Fruit fly (Drosophila melanogaster) whole organism, adult: Measurements from ENCODE around the gene ClpX.

Source experiments
- CG11617 ChIP-seq: fragments of 200-800 bp; sonication (Bioruptor generic); optimal IDR thresholded peaks from 2 replicates; lab custom pipeline; 2017; ENCODE audit warnings: mild to moderate bottlenecking, missing biosample characterization, missing genetic modification reagents, missing genetic modification characterization
- CG12768 ChIP-seq: fragments of 200-800 bp; sonication (Bioruptor generic); optimal IDR thresholded peaks from 2 replicates; lab custom pipeline; 2017; ENCODE audit warnings: missing biosample characterization, missing genetic modification characterization, mild to moderate bottlenecking, moderate library complexity, missing genetic modification reagents
- CG14711 ChIP-seq: fragments of 200-800 bp; sonication (Bioruptor generic); optimal IDR thresholded peaks from 2 replicates; lab custom pipeline; 2018; ENCODE audit warnings: missing biosample characterization, mild to moderate bottlenecking, missing genetic modification characterization, moderate library complexity
- CG1620 ChIP-seq: fragments of 200-800 bp; sonication (Bioruptor generic); optimal IDR thresholded peaks from 2 replicates; lab custom pipeline; 2016; ENCODE audit warnings: missing biosample characterization, missing genetic modification characterization
- CG33017 ChIP-seq: fragments of 200-800 bp; sonication (Bioruptor generic); optimal IDR thresholded peaks from 2 replicates; lab custom pipeline; 2018; ENCODE audit warnings: missing biosample characterization, mild to moderate bottlenecking, missing genetic modification characterization, moderate library complexity
- CG5204 ChIP-seq: fragments of 200-800 bp; sonication (Bioruptor generic); optimal IDR thresholded peaks from 2 replicates; lab custom pipeline; 2016; ENCODE audit warnings: missing biosample characterization, missing genetic modification characterization
- CG7045 ChIP-seq: fragments of 200-800 bp; sonication (Bioruptor generic); optimal IDR thresholded peaks from 2 replicates; lab custom pipeline; 2017; ENCODE audit warnings: missing biosample characterization, mild to moderate bottlenecking, missing genetic modification characterization
- CG7101 ChIP-seq: fragments of 200-800 bp; sonication (Bioruptor generic); optimal IDR thresholded peaks from 2 replicates; lab custom pipeline; 2018; ENCODE audit warnings: missing biosample characterization, mild to moderate bottlenecking, missing genetic modification characterization, moderate library complexity
- Clk ChIP-seq: fragments of 200-800 bp; sonication (Bioruptor generic); optimal IDR thresholded peaks from 2 replicates; lab custom pipeline; 2017; ENCODE audit warnings: missing biosample characterization, missing genetic modification characterization
- Crg-1 ChIP-seq: fragments of 200-800 bp; sonication (Bioruptor generic); optimal IDR thresholded peaks from 2 replicates; lab custom pipeline; 2016; ENCODE audit warnings: missing biosample characterization, missing genetic modification characterization
- Hr96 ChIP-seq: fragments of 200-800 bp; sonication (Bioruptor generic); optimal IDR thresholded peaks from 2 replicates; lab custom pipeline; 2016; ENCODE audit warnings: missing biosample characterization, missing genetic modification characterization
- Mnt ChIP-seq: fragments of 200-800 bp; sonication (Bioruptor generic); optimal IDR thresholded peaks from 2 replicates; lab custom pipeline; 2016; ENCODE audit warnings: missing biosample characterization, mild to moderate bottlenecking, missing genetic modification characterization
- bab1 ChIP-seq: fragments of 200-800 bp; sonication (Bioruptor generic); optimal IDR thresholded peaks from 3 replicates; lab custom pipeline; 2019; ENCODE audit warnings: missing biosample characterization, mild to moderate bottlenecking, missing genetic modification characterization, moderate library complexity
- cic ChIP-seq: fragments of 200-800 bp; sonication (Bioruptor generic); optimal IDR thresholded peaks from 2 replicates; lab custom pipeline; 2017; ENCODE audit warnings: missing biosample characterization, mild to moderate bottlenecking, missing genetic modification characterization, moderate library complexity
- cnc ChIP-seq, 2 experiments: fragments of >200 bp; optimal IDR thresholded peaks; 2 replicates each; lab custom pipeline; 2017
- kay ChIP-seq: fragments of 200-800 bp; sonication (Bioruptor generic); peaks from one replicate; lab custom pipeline; 2016; ENCODE audit warnings: missing biosample characterization, missing genetic modification characterization, borderline replicate concordance
- ovo ChIP-seq: fragments of 200-800 bp; sonication (Bioruptor generic); optimal IDR thresholded peaks from 2 replicates; lab custom pipeline; 2016; ENCODE audit warnings: missing biosample characterization, missing genetic modification characterization
- pad ChIP-seq: fragments of 200-800 bp; sonication (Bioruptor generic); optimal IDR thresholded peaks from 3 replicates; lab custom pipeline; 2017; ENCODE audit warnings: missing biosample characterization, missing genetic modification characterization, mild to moderate bottlenecking, moderate library complexity, missing genetic modification reagents
- tj ChIP-seq: fragments of 200-800 bp; sonication (Bioruptor generic); optimal IDR thresholded peaks from 3 replicates; lab custom pipeline; 2017; ENCODE audit warnings: missing biosample characterization, mild to moderate bottlenecking, missing genetic modification characterization, moderate library complexity
- toe ChIP-seq: fragments of 200-800 bp; sonication (Bioruptor generic); optimal IDR thresholded peaks from 2 replicates; lab custom pipeline; 2016; ENCODE audit warnings: missing biosample characterization, missing genetic modification characterization

Gene ClpX

dm6 chr3R:19888156-19888784 is 15.2 kb downstream of the ClpX start, which contains the start of gene ninaE:
Gene ninaE (minus strand): TSS chr3R:19888206.
- TF ChIP-seq Clk (no peak), CG7101 (tag; lab: Kevin White, UChicago) (no peak), CG11617 (GFP tag; lab: Kevin White, UChicago) (no peak), CG14711 (tag; lab: Kevin White, UChicago) (no peak), kay (no peak), Hr96 (GFP tag; lab: Kevin White, UChicago) (no peak), CG1620 (no peak), Crg-1 (no peak), Mnt (no peak), toe (GFP tag; lab: Kevin White, UChicago) (no peak), CG12768 (GFP tag; lab: Kevin White, UChicago) (no peak), CG5204 (GFP tag; lab: Kevin White, UChicago) (no peak), ovo (GFP tag; lab: Kevin White, UChicago) (no peak)

dm6 chr3R:19880431-19880939 is 23.0 kb downstream of the ClpX start:
- TF ChIP-seq CG5204 (GFP tag; lab: Kevin White, UChicago): no peak
- peak; percentile 59 for TF ChIP-seq CG33017 (tag; lab: Kevin White, UChicago)
- peak; percentile 62 for TF ChIP-seq CG11617 (GFP tag; lab: Kevin White, UChicago)
- TF ChIP-seq pad (GFP tag; lab: Kevin White, UChicago): peak; percentile 52
- no peak for TF ChIP-seq toe (GFP tag; lab: Kevin White, UChicago)
- TF ChIP-seq CG7101 (tag; lab: Kevin White, UChicago): peak; percentile 66
- peak; percentile 37 for TF ChIP-seq Hr96 (GFP tag; lab: Kevin White, UChicago)
- TF ChIP-seq CG1620: peak; percentile 18
- TF ChIP-seq Crg-1: peak; percentile 26
- TF ChIP-seq ovo (GFP tag; lab: Kevin White, UChicago): no peak
- no peak for TF ChIP-seq cic (GFP tag; lab: Kevin White, UChicago)
- TF ChIP-seq cnc (optimal IDR thresholded peaks at IDR 0.05; lab: Kevin White, UChicago): no peak
- peak; percentile 61 for TF ChIP-seq Mnt
- no peak for TF ChIP-seq CG7045 (GFP tag; lab: Kevin White, UChicago)
- TF ChIP-seq CG12768 (GFP tag; lab: Kevin White, UChicago): peak; percentile 52
- TF ChIP-seq tj (GFP tag; lab: Kevin White, UChicago): peak; percentile 11
- TF ChIP-seq CG14711 (tag; lab: Kevin White, UChicago): peak; percentile 35
- peak; percentile 74 for TF ChIP-seq bab1
- TF ChIP-seq kay: no peak
- no peak for TF ChIP-seq Clk

dm6 chr3R:19879470-19880052 is 23.9 kb downstream of the ClpX start, which contains the start of gene Ask1:
Gene Ask1 (plus strand): TSS chr3R:19879719.
- TF ChIP-seq bab1 (peak; percentile 39), Hr96 (GFP tag; lab: Kevin White, UChicago) (no peak)

dm6 chr3R:19877427-19878076 is 25.9 kb downstream of the ClpX start, which contains the start of the genes CG17186 and Arc42:
Gene CG17186 (minus strand): TSS chr3R:19877514.
Gene Arc42 (plus strand): TSS chr3R:19877737.
- TF ChIP-seq kay (no peak), CG1620 (peak; percentile 29), CG14711 (tag; lab: Kevin White, UChicago) (peak; percentile 33), Mnt (peak; percentile 63), CG33017 (tag; lab: Kevin White, UChicago) (no peak), bab1 (peak; percentile 62), CG5204 (GFP tag; lab: Kevin White, UChicago) (no peak), pad (GFP tag; lab: Kevin White, UChicago) (peak; percentile 6), Crg-1 (peak; percentile 20), tj (GFP tag; lab: Kevin White, UChicago) (no peak), Hr96 (GFP tag; lab: Kevin White, UChicago) (no peak), CG7045 (GFP tag; lab: Kevin White, UChicago) (no peak), CG11617 (GFP tag; lab: Kevin White, UChicago) (peak; percentile 28), cic (GFP tag; lab: Kevin White, UChicago) (no peak), CG12768 (GFP tag; lab: Kevin White, UChicago) (peak; percentile 66), Clk (no peak), cnc (optimal IDR thresholded peaks at IDR 0.05; lab: Kevin White, UChicago) (no peak), toe (GFP tag; lab: Kevin White, UChicago) (no peak), CG7101 (tag; lab: Kevin White, UChicago) (no peak), ovo (GFP tag; lab: Kevin White, UChicago) (no peak)

- TF ChIP-seq CG12768 (GFP tag; lab: Kevin White, UChicago) (peak; percentile 56), ovo (GFP tag; lab: Kevin White, UChicago) (no peak), Mnt (no peak), Hr96 (GFP tag; lab: Kevin White, UChicago) (peak; percentile 30), bab1 (no peak), cic (GFP tag; lab: Kevin White, UChicago) (peak; percentile 61), CG7101 (tag; lab: Kevin White, UChicago) (no peak), pad (GFP tag; lab: Kevin White, UChicago) (peak; percentile 42)
Measured at dm6 chr3R:19875118-19875887, 28.2 kb downstream of the ClpX start, which contains the start of gene Mrp5. Gene Mrp5 (minus strand): TSS chr3R:19875678.
